Fruit fly (Drosophila melanogaster) whole organism, prepupa: Measurements from ENCODE around the gene CG32313.
A peak's percentile ranks its signal among the peaks of the same experiment; 100 is the strongest.

Experiments
- Blimp-1 ChIP-seq: fragments of 200-800 bp; sonication (Bioruptor generic); optimal IDR thresholded peaks from 3 replicates; lab custom pipeline; 2017; ENCODE audit warnings: missing biosample characterization, missing genetic modification characterization, mild to moderate bottlenecking, moderate library complexity, missing genetic modification reagents
- CG10631 ChIP-seq: fragments of 200-800 bp; sonication (Bioruptor generic); optimal IDR thresholded peaks from 2 replicates; lab custom pipeline; 2016; ENCODE audit warnings: missing biosample characterization, missing genetic modification characterization
- CG10669 ChIP-seq: fragments of 200-800 bp; sonication (Bioruptor generic); optimal IDR thresholded peaks from 3 replicates; lab custom pipeline; 2018; ENCODE audit warnings: missing biosample characterization, mild to moderate bottlenecking, missing genetic modification characterization, moderate library complexity
- CG11294 ChIP-seq: fragments of 200-800 bp; sonication (Bioruptor generic); IDR thresholded peaks from 2 replicates; pipeline ENCODE4 v1.3.6; 2022; ENCODE audit warnings: missing biosample characterization, missing genetic modification characterization
- CG11762 ChIP-seq: fragments of 200-800 bp; sonication (Bioruptor generic); optimal IDR thresholded peaks from 3 replicates; lab custom pipeline; 2016; ENCODE audit warnings: missing biosample characterization, missing genetic modification characterization; ENCODE audit not compliant: insufficient read depth
- CG1621 ChIP-seq: fragments of 200-800 bp; sonication (Bioruptor generic); optimal IDR thresholded peaks from 3 replicates; lab custom pipeline; 2018; ENCODE audit warnings: missing biosample characterization, mild to moderate bottlenecking, missing genetic modification characterization
- CG16779 ChIP-seq: fragments of 200-800 bp; sonication (Bioruptor generic); optimal IDR thresholded peaks from 3 replicates; lab custom pipeline; 2017; ENCODE audit warnings: missing biosample characterization, mild to moderate bottlenecking, missing genetic modification characterization
- CG3032 ChIP-seq: fragments of 200-800 bp; optimal IDR thresholded peaks from 2 replicates; lab custom pipeline; 2019; ENCODE audit warnings: missing biosample characterization, mild to moderate bottlenecking, missing genetic modification characterization, moderate library complexity
- CG32006 ChIP-seq: fragments of 200-800 bp; sonication (Bioruptor generic); optimal IDR thresholded peaks from 3 replicates; lab custom pipeline; 2017; ENCODE audit warnings: missing biosample characterization, mild to moderate bottlenecking, missing genetic modification characterization
- CG34406 ChIP-seq: fragments of 200-800 bp; sonication (Bioruptor generic); optimal IDR thresholded peaks from 3 replicates; lab custom pipeline; 2016; ENCODE audit warnings: missing biosample characterization, missing genetic modification characterization
- CG4318 ChIP-seq: fragments of 200-800 bp; sonication (Bioruptor generic); optimal IDR thresholded peaks from 3 replicates; lab custom pipeline; 2017; ENCODE audit warnings: missing biosample characterization, mild to moderate bottlenecking, missing genetic modification characterization
- CG6163 ChIP-seq: fragments of 200-800 bp; sonication (Bioruptor generic); IDR thresholded peaks from 3 replicates; pipeline ENCODE4 v1.3.6; 2022; ENCODE audit warnings: missing biosample characterization, missing genetic modification characterization
- CG6276 ChIP-seq: fragments of 200-800 bp; sonication (Bioruptor generic); optimal IDR thresholded peaks from 2 replicates; lab custom pipeline; 2017; ENCODE audit warnings: missing biosample characterization, mild to moderate bottlenecking, missing genetic modification characterization
- CG6792 ChIP-seq: fragments of 200-800 bp; sonication (Bioruptor generic); optimal IDR thresholded peaks from 3 replicates; lab custom pipeline; 2016; ENCODE audit warnings: missing biosample characterization, missing genetic modification characterization
- CG6808 ChIP-seq: fragments of 200-800 bp; sonication (Bioruptor generic); optimal IDR thresholded peaks from 3 replicates; lab custom pipeline; 2017; ENCODE audit warnings: missing biosample characterization, missing genetic modification characterization, mild to moderate bottlenecking, moderate library complexity, missing genetic modification reagents
- CG6854 ChIP-seq: fragments of 200-800 bp; sonication (Bioruptor generic); optimal IDR thresholded peaks from 2 replicates; lab custom pipeline; 2017; ENCODE audit warnings: missing biosample characterization, mild to moderate bottlenecking, missing genetic modification characterization
- CG7368 ChIP-seq: fragments of 200-800 bp; sonication (Bioruptor generic); optimal IDR thresholded peaks from 3 replicates; lab custom pipeline; 2016; ENCODE audit warnings: missing biosample characterization, missing genetic modification characterization
- CG8119 ChIP-seq: fragments of 200-800 bp; sonication (Bioruptor generic); IDR thresholded peaks from 3 replicates; pipeline ENCODE4 v1.3.6; 2022; ENCODE audit warnings: missing biosample characterization, missing genetic modification characterization
- CG8319 ChIP-seq: fragments of 200-800 bp; sonication (Bioruptor generic); optimal IDR thresholded peaks from 3 replicates; lab custom pipeline; 2016; ENCODE audit warnings: missing biosample characterization, missing genetic modification characterization
- CG8632 ChIP-seq: fragments of 200-800 bp; sonication (Bioruptor generic); optimal IDR thresholded peaks from 3 replicates; lab custom pipeline; 2016; ENCODE audit warnings: missing biosample characterization, missing genetic modification characterization
- Eip78C ChIP-seq: fragments of 200-800 bp; sonication (Bioruptor generic); peaks from one replicate; lab custom pipeline; 2016; ENCODE audit warnings: missing biosample characterization, missing genetic modification characterization
- Ets21C ChIP-seq: fragments of 200-800 bp; sonication (Bioruptor generic); optimal IDR thresholded peaks from 3 replicates; lab custom pipeline; 2016; ENCODE audit warnings: missing biosample characterization, missing genetic modification characterization
- Hr38 ChIP-seq: sonication (Bioruptor generic); optimal IDR thresholded peaks from 2 replicates; lab custom pipeline; 2016; ENCODE audit warnings: missing biosample characterization, missing genetic modification characterization
- Hr39 ChIP-seq: fragments of 200-800 bp; sonication (Bioruptor generic); optimal IDR thresholded peaks from 2 replicates; lab custom pipeline; 2016; ENCODE audit warnings: missing biosample characterization, missing genetic modification characterization
- Hr4 ChIP-seq: fragments of 200-800 bp; sonication (Bioruptor generic); optimal IDR thresholded peaks from 3 replicates; lab custom pipeline; 2016; ENCODE audit warnings: missing biosample characterization, missing genetic modification characterization
- Lpt ChIP-seq: fragments of 200-800 bp; sonication (Bioruptor generic); optimal IDR thresholded peaks from 3 replicates; lab custom pipeline; 2016; ENCODE audit warnings: missing biosample characterization, missing genetic modification characterization
- Met ChIP-seq: fragments of 200-800 bp; sonication (Bioruptor generic); optimal IDR thresholded peaks from 3 replicates; lab custom pipeline; 2016; ENCODE audit warnings: missing biosample characterization, missing genetic modification characterization
- OdsH ChIP-seq: fragments of 200-800 bp; sonication (Bioruptor generic); optimal IDR thresholded peaks from 3 replicates; lab custom pipeline; 2016; ENCODE audit warnings: missing biosample characterization, missing genetic modification characterization
- Smox ChIP-seq: fragments of 200-800 bp; sonication (Bioruptor generic); optimal IDR thresholded peaks from 3 replicates; lab custom pipeline; 2016; ENCODE audit warnings: missing biosample characterization, missing genetic modification characterization
- Sox14 ChIP-seq: fragments of 200-800 bp; sonication (Bioruptor generic); optimal IDR thresholded peaks from 3 replicates; lab custom pipeline; 2016; ENCODE audit warnings: missing biosample characterization, missing genetic modification characterization
- achi ChIP-seq: fragments of 200-800 bp; sonication (Bioruptor generic); optimal IDR thresholded peaks from 3 replicates; lab custom pipeline; 2016; ENCODE audit warnings: missing biosample characterization, missing genetic modification characterization
- acj6 ChIP-seq: fragments of 200-800 bp; sonication (Bioruptor generic); optimal IDR thresholded peaks from 3 replicates; lab custom pipeline; 2016; ENCODE audit warnings: missing biosample characterization, missing genetic modification characterization
- dac ChIP-seq: fragments of 200-800 bp; sonication (Bioruptor generic); optimal IDR thresholded peaks from 2 replicates; lab custom pipeline; 2017; ENCODE audit warnings: missing biosample characterization, mild to moderate bottlenecking, missing genetic modification characterization
- dsx ChIP-seq: fragments of 200-800 bp; optimal IDR thresholded peaks from 3 replicates; lab custom pipeline; 2019; ENCODE audit warnings: missing biosample characterization, mild to moderate bottlenecking, missing genetic modification characterization, moderate library complexity; ENCODE audit not compliant: poor library complexity, severe bottlenecking
- eg ChIP-seq: fragments of 200-800 bp; sonication (Bioruptor generic); IDR thresholded peaks from 3 replicates; pipeline ENCODE4 v1.3.6; 2022; ENCODE audit warnings: missing biosample characterization, missing genetic modification characterization
- fd59A ChIP-seq: fragments of 200-800 bp; sonication (Bioruptor generic); optimal IDR thresholded peaks from 2 replicates; lab custom pipeline; 2017; ENCODE audit warnings: missing biosample characterization, mild to moderate bottlenecking, missing genetic modification characterization, missing genetic modification reagents
- fd85E ChIP-seq: fragments of 200-800 bp; sonication (Bioruptor generic); optimal IDR thresholded peaks from 3 replicates; lab custom pipeline; 2016; ENCODE audit warnings: missing biosample characterization, missing genetic modification characterization
- lz ChIP-seq: fragments of 200-800 bp; sonication (Bioruptor generic); optimal IDR thresholded peaks from 3 replicates; lab custom pipeline; 2016; ENCODE audit warnings: missing biosample characterization, missing genetic modification characterization
- pdm3 ChIP-seq: fragments of 200-800 bp; sonication (Bioruptor generic); optimal IDR thresholded peaks from 3 replicates; lab custom pipeline; 2016; ENCODE audit warnings: missing biosample characterization, missing genetic modification characterization
- salr ChIP-seq, 2 experiments: fragments of 200-800 bp; sonication (Bioruptor generic); optimal IDR thresholded peaks; 3 replicates each; lab custom pipeline; 2016 to 2018; ENCODE audit warnings: missing biosample characterization in 2 of 2, missing genetic modification characterization in 2 of 2, mild to moderate bottlenecking in 1 of 2
- spab ChIP-seq: fragments of 200-800 bp; sonication (Bioruptor generic); optimal IDR thresholded peaks from 2 replicates; lab custom pipeline; 2017; ENCODE audit warnings: missing biosample characterization, mild to moderate bottlenecking, missing genetic modification characterization, missing genetic modification reagents
- ss ChIP-seq, 2 experiments: fragments of 200-800 bp; sonication (Bioruptor generic); optimal IDR thresholded peaks; 2 replicates in 1 of 2; 3 replicates in 1 of 2; lab custom pipeline; 2017 to 2018; ENCODE audit warnings: mild to moderate bottlenecking in 2 of 2, missing biosample characterization in 2 of 2, missing genetic modification characterization in 2 of 2, moderate library complexity in 1 of 2
- vri ChIP-seq: fragments of 200-800 bp; sonication (Bioruptor generic); optimal IDR thresholded peaks from 3 replicates; lab custom pipeline; 2016; ENCODE audit warnings: missing biosample characterization, mild to moderate bottlenecking, missing genetic modification characterization

The CG32313 gene

DNA sequence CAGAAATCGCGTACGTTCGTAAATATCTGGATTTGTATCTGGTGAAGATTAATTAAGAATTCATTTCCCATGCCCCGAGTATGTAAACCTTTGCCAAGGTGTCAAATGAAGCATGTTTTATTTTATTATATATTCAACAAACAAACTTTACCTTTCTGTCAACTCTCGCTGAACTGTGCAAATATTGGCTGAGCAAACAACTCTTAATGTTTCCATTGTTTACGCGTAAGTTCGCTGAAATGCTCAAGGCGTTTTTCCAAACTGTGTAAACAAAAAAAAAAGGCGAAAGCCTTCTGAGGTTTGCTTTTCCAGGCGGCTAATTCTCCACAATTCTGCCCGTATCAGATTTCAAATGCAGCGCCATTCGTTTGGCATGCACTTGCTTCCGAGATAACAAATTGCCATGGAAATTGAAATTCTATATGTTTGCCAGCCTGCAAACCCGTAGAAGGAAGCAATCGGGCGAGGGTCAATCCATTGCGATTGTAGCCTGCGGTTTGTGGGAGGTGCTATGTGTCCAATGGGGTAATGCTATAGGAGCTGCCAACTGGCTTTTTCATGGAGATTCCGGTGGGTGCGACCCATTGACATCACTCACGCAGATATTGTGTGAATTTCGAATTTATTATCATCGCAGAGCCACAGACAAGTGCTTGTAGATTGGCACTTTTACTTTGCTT, 46.3 kb upstream of the CG32313 start (continued):
- TF ChIP-seq CG6808 (GFP tag; lab: Kevin White, UChicago), result peak; percentile 82
- TF ChIP-seq CG10669, result peak; percentile 85
- TF ChIP-seq CG7368 (GFP tag; lab: Kevin White, UChicago), result peak; percentile 82
- TF ChIP-seq salr (GFP tag; optimal IDR thresholded peaks at IDR 0.05; lab: Kevin White, UChicago), result peak; percentile 29 to 80
- peak; percentile 64 to 89 for TF ChIP-seq ss (GFP tag; optimal IDR thresholded peaks at IDR 0.05; lab: Kevin White, UChicago)
- peak; percentile 81 for TF ChIP-seq spab (GFP tag; lab: Kevin White, UChicago)
- TF ChIP-seq dac, result no peak
- TF ChIP-seq Lpt (GFP tag; lab: Kevin White, UChicago), result peak; percentile 42
- peak; percentile 50 for TF ChIP-seq dsx (GFP tag; lab: Kevin White, UChicago)
- peak; percentile 57 for TF ChIP-seq fd85E (GFP tag; lab: Kevin White, UChicago)
- TF ChIP-seq Hr4, result no peak
- TF ChIP-seq CG6792 (GFP tag; lab: Kevin White, UChicago), result peak; percentile 84
- peak; percentile 62 for TF ChIP-seq CG16779 (tag; lab: Kevin White, UChicago)
- peak; percentile 85 for TF ChIP-seq CG34406 (GFP tag; lab: Kevin White, UChicago)

DNA sequence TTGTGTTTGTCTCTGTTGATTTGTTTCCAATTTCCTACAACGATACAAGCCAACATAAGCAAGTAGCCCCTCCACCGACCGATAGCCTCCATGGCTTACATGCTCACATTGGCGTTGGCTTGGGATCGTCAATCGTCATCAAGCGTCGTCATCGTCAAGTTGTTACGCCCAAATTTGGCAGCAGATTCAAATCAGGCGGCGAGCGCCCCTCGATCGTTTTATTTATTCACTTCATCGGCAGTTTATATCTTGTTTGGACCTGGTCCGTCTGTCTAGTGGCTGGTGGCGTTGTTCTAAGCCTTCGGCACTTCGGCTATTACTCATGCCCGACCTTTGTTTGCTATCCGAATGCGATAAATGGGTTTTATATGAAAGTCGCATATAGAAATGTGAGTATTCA, 44.7 kb upstream of the CG32313 start:
- TF ChIP-seq fd59A, result no peak
- TF ChIP-seq CG8632 (GFP tag; lab: Kevin White, UChicago), result no peak
- TF ChIP-seq dsx (GFP tag; lab: Kevin White, UChicago), result no peak
- no peak for TF ChIP-seq CG8319 (GFP tag; lab: Kevin White, UChicago)
- TF ChIP-seq vri, result no peak
- no peak for TF ChIP-seq CG1621 (tag; lab: Kevin White, UChicago)
- no peak for TF ChIP-seq achi (GFP tag; lab: Kevin White, UChicago)
- TF ChIP-seq Blimp-1, result no peak
- TF ChIP-seq CG3032 (tag; lab: Kevin White, UChicago), result no peak

DNA sequence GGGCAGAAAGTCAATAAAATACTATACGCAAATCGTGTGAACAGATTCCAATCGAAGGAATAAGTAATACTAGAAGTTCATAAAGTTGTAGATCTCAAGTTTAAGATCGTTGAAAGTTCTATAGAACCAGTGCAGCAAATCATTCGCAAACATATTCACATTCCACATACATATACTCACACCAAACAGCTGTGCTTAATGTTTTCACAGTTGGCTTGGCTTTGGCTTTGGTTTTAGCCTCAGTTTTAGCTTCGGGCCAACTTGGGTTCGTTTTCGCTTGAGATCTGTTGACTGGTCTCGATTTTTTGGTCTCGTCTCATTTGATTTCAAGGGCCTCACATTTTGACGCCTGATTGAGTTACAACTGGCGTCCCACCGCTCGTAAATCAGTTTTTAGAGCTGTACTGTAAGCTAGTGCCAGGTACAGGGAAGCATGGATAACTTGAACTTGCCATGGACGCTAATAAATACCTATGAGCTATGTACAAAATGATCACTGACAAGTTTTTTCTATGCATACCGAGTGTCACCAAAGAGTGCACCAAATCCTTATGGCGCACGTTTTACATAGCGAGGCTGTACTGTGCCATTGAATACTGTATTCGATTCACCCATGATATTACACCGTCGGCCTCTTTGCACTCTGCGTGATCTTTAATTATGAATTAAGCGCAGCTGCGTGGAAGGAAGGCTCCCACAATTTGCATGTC, 41.8 kb upstream of the CG32313 start:
- TF ChIP-seq CG6792 (GFP tag; lab: Kevin White, UChicago) (peak; percentile 83), Eip78C (GFP tag; lab: Kevin White, UChicago) (peak; percentile 93), eg (GFP tag; lab: Robert Waterston, UW) (peak; percentile 76), dac (peak; percentile 26), CG10631 (peak; percentile 82), Ets21C (peak; percentile 81), OdsH (GFP tag; lab: Kevin White, UChicago) (peak; percentile 87), Met (GFP tag; lab: Kevin White, UChicago) (peak; percentile 81), acj6 (GFP tag; lab: Kevin White, UChicago) (peak; percentile 86), CG16779 (tag; lab: Kevin White, UChicago) (peak; percentile 63), Hr39 (GFP tag; lab: Kevin White, UChicago) (peak; percentile 91), CG4318 (peak; percentile 36), CG3032 (tag; lab: Kevin White, UChicago) (peak; percentile 84), vri (peak; percentile 51), CG32006 (peak; percentile 75), CG11294 (GFP tag; lab: Robert Waterston, UW) (0 out of 2 replicates have a peak, but pooled peaks have one; percentile 39), CG8119 (GFP tag; lab: Robert Waterston, UW) (peak; percentile 55; the same call in 2 of the 3 replicates), CG11762 (peak; percentile 66), CG6276 (GFP tag; lab: Kevin White, UChicago) (peak; percentile 54), CG6808 (GFP tag; lab: Kevin White, UChicago) (peak; percentile 83), pdm3 (GFP tag; lab: Kevin White, UChicago) (peak; percentile 90), CG6163 (GFP tag; lab: Robert Waterston, UW) (peak; percentile 93), Smox (GFP tag; lab: Kevin White, UChicago) (peak; percentile 76), ss (GFP tag; optimal IDR thresholded peaks at IDR 0.05; lab: Kevin White, UChicago) (peak; percentile 69 to 89), achi (GFP tag; lab: Kevin White, UChicago) (peak; percentile 76), lz (peak; percentile 85), Hr4 (peak; percentile 80), dsx (GFP tag; lab: Kevin White, UChicago) (peak; percentile 81), Hr38 (GFP tag; lab: Kevin White, UChicago) (no peak), Sox14 (GFP tag; lab: Kevin White, UChicago) (peak; percentile 88), CG6854 (GFP tag; lab: Kevin White, UChicago) (peak; percentile 18)
